Fruit fly (Drosophila melanogaster) ovary, adult (tissue): ENCODE results near the gene CG7518.

Experiments
- CG17801 ChIP-seq: fragments of 200-800 bp; optimal IDR thresholded peaks from 2 replicates; lab custom pipeline; 2019; ENCODE audit warnings: missing biosample characterization, mild to moderate bottlenecking, missing genetic modification characterization, moderate library complexity; ENCODE audit not compliant: partially characterized antibody

Gene CG7518

DNA sequence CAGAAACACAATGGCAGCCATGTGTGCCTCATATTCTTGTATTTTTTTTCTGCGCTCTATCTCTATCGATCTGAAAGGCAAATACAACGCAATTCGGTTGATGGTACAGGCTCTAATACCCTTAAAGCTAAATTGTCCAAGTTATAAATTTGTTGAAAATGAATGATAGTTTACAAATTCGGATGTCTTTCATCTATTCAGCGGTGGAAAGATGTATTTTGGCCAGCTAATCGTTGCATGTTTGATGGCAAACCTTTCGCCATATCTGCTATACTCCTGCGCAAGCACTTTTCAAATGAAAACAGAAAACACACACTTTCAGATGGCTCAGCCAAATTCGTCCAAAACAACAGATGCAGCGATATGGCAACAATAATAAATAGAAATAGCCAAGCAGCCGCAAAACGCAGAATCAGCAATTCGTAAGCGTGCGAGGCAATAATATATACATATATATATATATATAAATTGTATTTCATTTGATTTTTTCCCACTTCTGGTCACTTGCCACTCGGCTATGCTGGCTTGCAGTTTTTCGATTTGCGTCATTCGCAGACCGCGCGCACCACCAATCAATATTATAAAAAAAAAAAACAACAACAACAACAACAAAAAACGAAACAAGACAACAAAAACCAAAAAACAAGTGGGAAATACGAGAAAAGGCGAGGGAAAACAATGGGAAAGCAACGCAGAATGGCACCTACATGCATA lies 16.4 kb downstream of the CG7518 start:
- TF ChIP-seq CG17801 (GFP tag; lab: Kevin White, UChicago): no peak

DNA sequence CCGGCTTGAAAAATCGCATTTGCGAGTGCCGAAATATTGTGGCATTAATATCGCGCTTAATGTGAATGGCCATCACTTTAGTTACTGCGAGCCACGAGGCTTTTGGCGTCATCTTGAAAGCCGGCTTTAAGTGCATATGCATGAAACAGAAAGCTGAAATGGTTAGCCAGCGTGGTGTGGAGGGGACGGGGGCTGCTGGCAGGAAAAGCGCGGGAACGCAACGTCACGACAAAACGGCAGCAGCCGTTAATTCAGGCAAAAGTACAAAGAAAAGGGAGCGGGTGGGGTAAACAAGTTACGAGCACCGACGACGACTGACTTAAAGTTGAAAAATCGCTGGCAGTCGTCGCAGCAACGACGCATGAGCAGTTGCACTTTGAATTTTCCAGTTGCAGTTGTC lies 17.5 kb downstream of the CG7518 start:
- no peak for TF ChIP-seq CG17801 (GFP tag; lab: Kevin White, UChicago)

DNA sequence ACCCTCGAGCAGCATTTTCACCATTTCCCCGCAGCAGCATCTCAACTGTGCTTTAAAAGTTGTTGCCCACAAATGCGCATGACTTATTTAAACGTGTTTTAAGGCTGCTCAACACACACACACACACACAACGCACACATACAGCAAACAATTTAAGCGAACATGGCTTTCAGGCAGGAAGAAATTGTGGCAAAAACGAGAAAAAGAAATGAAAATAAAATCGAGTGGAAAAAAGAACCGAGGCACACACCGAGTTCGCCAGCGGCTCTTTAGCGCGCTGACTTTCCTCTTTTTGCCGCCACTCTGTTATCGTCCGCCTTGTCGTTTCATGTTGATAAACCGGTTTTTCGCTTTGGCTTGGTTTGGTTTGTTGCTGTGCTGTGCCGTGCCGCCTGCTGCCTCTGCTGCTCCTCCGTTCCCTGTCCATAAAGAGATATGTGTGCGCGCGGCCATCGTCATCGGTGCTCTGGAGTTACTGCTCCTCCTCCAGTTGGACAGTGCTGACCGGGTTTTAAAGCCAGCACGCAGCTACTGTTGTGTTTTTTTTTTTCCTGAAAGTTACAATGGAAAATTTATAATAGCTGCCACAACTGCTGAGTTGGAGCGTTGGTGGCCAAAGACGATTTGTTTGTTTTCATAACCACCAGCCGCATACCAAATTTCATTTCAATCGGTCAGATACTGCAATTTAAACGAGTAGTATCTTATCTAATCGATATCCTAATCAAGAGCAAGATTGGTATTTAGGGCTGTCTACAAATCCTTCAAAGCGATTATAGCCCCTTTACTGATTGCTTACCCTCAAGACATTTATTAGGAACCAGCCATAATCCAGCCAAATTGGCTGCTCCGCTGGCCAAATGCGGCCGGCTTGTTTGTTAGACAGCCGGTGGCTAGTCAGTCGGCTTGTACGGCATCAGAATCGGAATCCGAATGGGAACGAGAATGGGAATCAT lies 18.2 kb downstream of the CG7518 start:
- no peak for TF ChIP-seq CG17801 (GFP tag; lab: Kevin White, UChicago)

DNA sequence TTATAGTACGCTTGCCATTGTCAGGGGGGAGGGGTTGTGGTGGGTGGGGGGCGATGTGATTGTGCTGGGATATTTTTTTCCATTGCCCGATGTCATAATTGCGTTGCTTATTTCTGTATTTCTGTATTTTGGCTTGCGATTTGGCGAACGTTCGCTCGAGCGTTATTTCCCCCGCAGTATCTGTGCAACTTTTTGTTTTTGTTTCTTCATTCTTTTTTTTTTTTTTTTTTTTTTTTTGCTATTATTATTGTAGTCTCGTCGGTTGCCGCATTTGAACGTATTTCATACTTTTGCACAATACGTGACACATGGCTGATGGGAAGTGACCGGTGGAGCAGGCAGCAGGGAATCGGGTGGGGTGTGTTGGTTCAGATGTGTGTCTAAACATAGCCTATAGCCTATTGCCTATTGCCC lies 19.7 kb downstream of the CG7518 start:
- TF ChIP-seq CG17801 (GFP tag; lab: Kevin White, UChicago): no peak

dm6 chr3R:13018284-13018900 lies 20.5 kb downstream of the CG7518 start:
- TF ChIP-seq CG17801 (GFP tag; lab: Kevin White, UChicago): no peak

- TF ChIP-seq CG17801 (GFP tag; lab: Kevin White, UChicago): peak; percentile 18
Measured at dm6 chr3R:13018995-13019394, 21.1 kb downstream of the CG7518 start.

- peak; percentile 49 for TF ChIP-seq CG17801 (GFP tag; lab: Kevin White, UChicago)
Measured at dm6 chr3R:13030257-13031173, 32.6 kb downstream of the CG7518 start, which contains the start of the genes CG46281 and CG46280. TSS of gene CG46281 (minus strand) at chr3R:13030307. TSS of gene CG46280 (minus strand) at chr3R:13030659.

DNA sequence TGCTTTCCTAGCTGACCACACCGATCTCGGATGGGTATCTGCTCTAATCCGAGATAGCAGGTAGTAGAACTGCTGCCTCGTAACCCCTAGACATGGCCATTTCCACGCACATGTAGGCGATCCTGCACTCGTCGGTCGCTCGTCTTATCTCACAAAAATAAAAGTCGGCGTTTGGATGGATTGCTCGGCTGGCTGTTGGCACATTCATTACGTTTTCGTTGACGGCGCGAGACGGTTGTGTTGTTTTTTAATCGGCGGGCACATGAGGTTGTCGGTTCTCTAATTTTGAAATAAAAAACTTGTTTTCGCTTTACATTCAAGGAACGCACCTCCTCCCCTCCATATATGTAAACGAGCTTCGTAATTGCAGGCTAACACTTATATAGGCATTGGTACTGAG lies 34.4 kb downstream of the CG7518 start, which contains the start of gene ry:
Gene ry, plus strand, starts transcription at position 206 of the 400 bp plus-strand sequence.
- TF ChIP-seq CG17801 (GFP tag; lab: Kevin White, UChicago): no peak

DNA sequence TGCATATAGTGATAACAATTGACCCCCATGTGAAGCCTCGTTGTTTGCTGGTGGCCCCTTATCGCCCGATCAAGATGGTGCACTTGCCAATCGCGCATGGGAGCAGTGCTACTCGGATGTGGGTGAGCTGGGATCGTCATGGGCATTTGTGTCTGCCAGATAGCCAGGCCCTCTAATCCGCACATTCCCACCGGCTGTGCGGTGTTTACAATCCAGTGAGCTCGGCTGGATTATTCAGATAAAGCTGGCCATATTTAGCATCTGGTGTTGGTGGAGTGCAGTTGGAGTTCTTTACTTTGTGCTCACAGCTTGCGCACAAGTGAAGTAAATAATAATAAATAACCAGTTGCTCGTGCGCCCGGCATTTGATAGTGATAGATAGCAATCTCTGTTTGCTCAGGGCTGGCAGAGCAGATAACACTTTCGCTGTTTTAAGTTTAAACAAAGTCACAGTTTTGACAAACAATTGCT lies 35.1 kb downstream of the CG7518 start:
- peak; percentile 34 for TF ChIP-seq CG17801 (GFP tag; lab: Kevin White, UChicago)

DNA sequence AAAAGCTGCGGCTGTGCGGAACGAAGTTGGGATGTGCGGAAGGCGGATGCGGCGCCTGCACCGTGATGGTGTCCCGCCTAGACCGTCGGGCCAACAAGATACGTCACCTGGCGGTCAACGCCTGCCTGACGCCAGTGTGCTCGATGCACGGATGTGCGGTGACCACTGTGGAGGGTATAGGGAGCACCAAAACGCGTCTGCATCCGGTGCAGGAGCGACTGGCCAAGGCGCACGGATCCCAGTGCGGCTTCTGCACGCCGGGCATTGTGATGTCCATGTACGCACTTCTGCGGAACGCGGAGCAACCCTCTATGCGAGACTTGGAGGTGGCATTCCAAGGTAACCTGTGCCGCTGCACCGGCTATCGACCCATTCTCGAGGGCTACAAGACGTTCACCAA lies 35.8 kb downstream of the CG7518 start:
- TF ChIP-seq CG17801 (GFP tag; lab: Kevin White, UChicago): no peak

DNA sequence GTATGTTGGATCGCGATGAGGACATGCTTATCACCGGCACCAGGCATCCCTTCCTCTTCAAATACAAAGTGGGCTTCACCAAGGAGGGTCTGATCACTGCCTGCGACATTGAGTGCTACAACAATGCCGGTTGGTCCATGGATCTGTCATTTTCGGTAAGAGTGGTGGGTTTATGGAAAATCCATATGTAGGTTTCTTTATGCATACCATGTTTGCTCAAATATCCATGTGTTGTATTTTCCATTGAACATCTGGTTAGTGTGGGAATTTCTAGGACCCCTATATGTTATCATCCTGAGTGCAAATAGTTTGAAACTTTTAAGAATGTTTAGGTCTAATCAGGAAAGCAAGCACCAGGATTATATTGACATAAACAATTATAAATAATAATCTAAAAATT lies 38.2 kb downstream of the CG7518 start:
- TF ChIP-seq CG17801 (GFP tag; lab: Kevin White, UChicago): no peak

DNA sequence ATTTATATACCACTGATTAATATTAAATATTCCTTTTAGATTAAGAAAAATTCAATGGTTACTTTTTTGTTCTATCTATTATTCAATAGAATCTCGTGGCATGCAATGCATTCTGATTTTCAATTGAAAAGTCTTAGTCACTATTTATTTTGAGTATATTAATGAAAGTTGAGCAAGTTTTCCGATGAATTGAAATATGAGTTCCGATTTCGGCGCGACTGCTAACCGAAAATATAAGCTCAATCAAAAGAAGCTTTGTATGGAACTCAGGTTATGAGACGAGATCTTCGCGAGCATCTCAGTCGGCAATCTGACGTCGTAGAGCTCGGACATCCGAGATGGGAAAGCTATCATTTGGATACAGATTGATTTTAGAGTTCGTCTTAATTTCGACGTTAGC lies 40.2 kb downstream of the CG7518 start, which contains the start of gene CG11668:
Gene CG11668, plus strand, starts transcription at position 301 of the 400 bp plus-strand sequence.
- no peak for TF ChIP-seq CG17801 (GFP tag; lab: Kevin White, UChicago)

- no peak for TF ChIP-seq CG17801 (GFP tag; lab: Kevin White, UChicago)
Measured at dm6 chr3R:13039037-13039583, 41.2 kb downstream of the CG7518 start.
